Fruit fly (Drosophila melanogaster): ENCODE results near the gene CG42853.

The CG42853 gene

DNA sequence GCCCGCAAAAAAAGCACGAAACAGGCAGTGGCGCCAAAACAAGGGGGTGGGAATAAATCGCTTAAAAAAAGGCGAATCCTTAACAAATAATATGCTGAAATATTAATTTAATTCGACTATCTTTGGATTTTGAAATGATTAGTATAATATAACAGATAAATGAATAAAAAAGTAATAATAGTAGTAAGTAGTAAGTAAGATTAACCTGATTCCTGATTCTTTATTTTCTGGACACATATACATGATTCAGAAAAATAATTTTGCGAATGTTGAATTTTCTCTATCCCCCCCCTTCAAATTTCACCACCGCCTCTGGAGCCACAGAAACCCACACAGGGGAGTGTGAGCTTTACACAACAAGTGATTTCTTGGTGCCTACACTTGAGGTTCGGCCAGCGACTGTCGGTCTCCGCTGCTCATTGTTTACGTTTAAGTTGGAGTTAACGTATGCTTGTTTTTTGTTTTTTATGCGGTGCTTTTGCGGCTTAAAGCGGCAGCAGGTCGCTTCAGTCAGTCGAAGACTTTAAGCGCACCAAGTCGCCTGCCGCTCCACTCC, 26.7 kb upstream of the CG42853 start, which contains the start of gene CG7330 (continued):
- TF ChIP-seq C15 (GFP tag; IDR thresholded peaks at IDR 0.05) (peak; percentile 71; the same call in 2 of the 3 replicates), maf-S (GFP tag; optimal IDR thresholded peaks at IDR 0.05) (no peak), Stat92E (GFP tag; optimal IDR thresholded peaks at IDR 0.05) (no peak), tup (GFP tag; optimal IDR thresholded peaks at IDR 0.05) (peak; percentile 41), CG8089 (GFP tag; optimal IDR thresholded peaks at IDR 0.05) (no peak), sens-2 (GFP tag; IDR thresholded peaks at IDR 0.05) (peak; percentile 24; the same call in 1 of the 2 replicates), zfh1 (GFP tag; IDR thresholded peaks at IDR 0.05) (peak; percentile 57; the same call in 2 of the 3 replicates), cato (GFP tag; optimal IDR thresholded peaks at IDR 0.05; ENCODE audit: borderline replicate concordance) (peak; percentile 88), CG3281 (GFP tag; optimal IDR thresholded peaks at IDR 0.05) (peak; percentile 94), zf30C (GFP tag; optimal IDR thresholded peaks at IDR 0.05) (no peak), CG14014 (GFP tag; IDR thresholded peaks at IDR 0.05) (peak; percentile 88; the same call in 1 of the 2 replicates), ssp (GFP tag; IDR thresholded peaks at IDR 0.05) (peak; percentile 81; the same call in 1 of the 2 replicates), HmgD (GFP tag; optimal IDR thresholded peaks at IDR 0.05) (no peak), CG12155 (GFP tag; optimal IDR thresholded peaks at IDR 0.05) (peak; percentile 86), inv (GFP tag; IDR thresholded peaks at IDR 0.05; ENCODE audit: partially characterized antibody) (no peak), CG3726 (GFP tag; IDR thresholded peaks at IDR 0.05) (peak; percentile 71; the same call in 2 of the 3 replicates), jing (GFP tag; optimal IDR thresholded peaks at IDR 0.05) (peak; percentile 85), dati (GFP tag; IDR thresholded peaks at IDR 0.05) (no peak; the same call in 1 of the 2 replicates), ro (GFP tag; IDR thresholded peaks at IDR 0.05) (peak; percentile 66; the same call in 1 of the 2 replicates), Jarid2 (GFP tag; optimal IDR thresholded peaks at IDR 0.05) (peak; percentile 71), cwo (GFP tag; optimal IDR thresholded peaks at IDR 0.05) (peak; percentile 92), CG2889 (GFP tag; IDR thresholded peaks at IDR 0.05) (peak; percentile 76; the same call in 2 of the 3 replicates), CG1647 (GFP tag; optimal IDR thresholded peaks at IDR 0.05) (peak; percentile 36), CG1832 (GFP tag; optimal IDR thresholded peaks at IDR 0.05) (no peak), aop (GFP tag; IDR thresholded peaks at IDR 0.05) (0 out of 2 replicates have a peak, but pooled peaks have one; percentile 11), CG7786 (GFP tag; optimal IDR thresholded peaks at IDR 0.05) (peak; percentile 10), MTF-1 (GFP tag; optimal IDR thresholded peaks at IDR 0.05; ENCODE audit: borderline replicate concordance) (peak; percentile 54), Poxn (GFP tag; IDR thresholded peaks at IDR 0.05) (0 out of 2 replicates have a peak, but pooled peaks have one; percentile 24), D (optimal IDR thresholded peaks at IDR 0.05) (no peak), D (GFP tag; optimal IDR thresholded peaks at IDR 0.05) (peak; percentile 85), Atf3 (GFP tag; optimal IDR thresholded peaks at IDR 0.05) (no peak), Dbx (GFP tag; IDR thresholded peaks at IDR 0.05) (peak; percentile 85), CG7839 (tag; optimal IDR thresholded peaks at IDR 0.05) (peak; percentile 96), zfh2 (GFP tag; optimal IDR thresholded peaks at IDR 0.05) (peak; percentile 69), CG13775 (GFP tag; optimal IDR thresholded peaks at IDR 0.05) (peak; percentile 83), Optix (GFP tag; IDR thresholded peaks at IDR 0.05) (no peak), CG9817 (tag; optimal IDR thresholded peaks at IDR 0.05) (peak; percentile 90), Sox100B (GFP tag; optimal IDR thresholded peaks at IDR 0.05) (peak; percentile 98), CG15696 (tag; optimal IDR thresholded peaks at IDR 0.05) (peak; percentile 54), mld (GFP tag; IDR thresholded peaks at IDR 0.05; ENCODE audit: partially characterized antibody) (no peak), cas (GFP tag; IDR thresholded peaks at IDR 0.05) (peak; percentile 63; the same call in 1 of the 2 replicates), CG11093 (GFP tag; IDR thresholded peaks at IDR 0.05) (peak; percentile 87), psq (GFP tag; optimal IDR thresholded peaks at IDR 0.05) (peak; percentile 68), CG7987 (GFP tag; optimal IDR thresholded peaks at IDR 0.05) (peak; percentile 63), Fer1 (GFP tag; optimal IDR thresholded peaks at IDR 0.05) (peak; percentile 95), cad (GFP tag; optimal IDR thresholded peaks at IDR 0.05) (no peak), MESR4 (GFP tag; optimal IDR thresholded peaks at IDR 0.05) (no peak), CG12942 (GFP tag; optimal IDR thresholded peaks at IDR 0.05) (peak; percentile 90), Lhr (GFP tag; optimal IDR thresholded peaks at IDR 0.05) (peak; percentile 55)

Data from whole organism, embryonic.